Fruit fly (Drosophila melanogaster) whole organism, prepupa: ENCODE measurements around the gene Hsc20.
A peak's percentile ranks its signal among the peaks of the same experiment; 100 is the strongest.

Experiments used
- CG6163 ChIP-seq: fragments of 200-800 bp; sonication (Bioruptor generic); IDR thresholded peaks from 3 replicates; pipeline ENCODE4 v1.3.6; 2022; ENCODE audit warnings: missing biosample characterization, missing genetic modification characterization
- ss ChIP-seq, 2 experiments: fragments of 200-800 bp; sonication (Bioruptor generic); optimal IDR thresholded peaks; 2 replicates in 1 of 2; 3 replicates in 1 of 2; lab custom pipeline; 2017 to 2018; ENCODE audit warnings: mild to moderate bottlenecking in 2 of 2, missing biosample characterization in 2 of 2, missing genetic modification characterization in 2 of 2, moderate library complexity in 1 of 2

Gene Hsc20

dm6 chr3L:16281880-16282556, 49.1 kb downstream of the Hsc20 start, which contains the start of gene CG13049:
CG13049 (minus strand) TSS chr3L:16281930.
- TF ChIP-seq CG6163 (GFP tag; lab: Robert Waterston, UW) (no peak), ss (GFP tag; optimal IDR thresholded peaks at IDR 0.05; lab: Kevin White, UChicago) (peak in 1 of 2 experiments; percentile 62)
